Worm (Caenorhabditis elegans) whole organism, midembryonic: ENCODE measurements around the gene F14F8.8.

Experiments used
- T22C8.4 ChIP-seq: fragments of 200-800 bp; sonication (Bioruptor generic); IDR thresholded peaks from 2 replicates; pipeline ENCODE4 v1.3.6; 2022; ENCODE audit warnings: missing genetic modification characterization, missing compliant biosample characterization
- cog-1 ChIP-seq: sonication (generic microtip); optimal IDR thresholded peaks from 2 replicates; lab custom pipeline; 2016; ENCODE audit warnings: missing genetic modification characterization, missing compliant biosample characterization
- flt-1 ChIP-seq: fragments of 200-800 bp; sonication (Bioruptor generic); IDR thresholded peaks from 2 replicates; pipeline ENCODE4 v1.3.6; 2022; ENCODE audit warnings: missing genetic modification characterization, missing compliant biosample characterization
- klf-2 ChIP-seq: fragments of 200-800 bp; sonication (Bioruptor generic); conservative IDR thresholded peaks from 2 replicates; pipeline ENCODE4 v1.3.6; 2022; ENCODE audit warnings: missing genetic modification reagents, missing genetic modification characterization, missing compliant biosample characterization
- med-1 ChIP-seq: sonication (generic microtip); optimal IDR thresholded peaks from 2 replicates; lab custom pipeline; 2017; ENCODE audit warnings: missing genetic modification characterization, mild to moderate bottlenecking, missing compliant biosample characterization, antibody characterized with exemption, missing genetic modification reagents; ENCODE audit not compliant: insufficient read depth
- ref-1 ChIP-seq: fragments of 200-800 bp; sonication (Bioruptor generic); conservative IDR thresholded peaks from 2 replicates; pipeline ENCODE4 v1.3.6; 2022; ENCODE audit warnings: missing genetic modification reagents, missing genetic modification characterization, missing compliant biosample characterization
- tab-1 ChIP-seq: fragments of 200-800 bp; sonication (Bioruptor generic); IDR thresholded peaks from 2 replicates; pipeline ENCODE4 v1.3.6; 2022; ENCODE audit warnings: missing genetic modification characterization, missing compliant biosample characterization
- ztf-23 ChIP-seq: fragments of 200-800 bp; sonication (Bioruptor generic); IDR thresholded peaks from 2 replicates; pipeline ENCODE4 v1.3.6; 2022; ENCODE audit warnings: missing genetic modification reagents, missing genetic modification characterization, missing compliant biosample characterization
- ztf-29 ChIP-seq: fragments of 200-800 bp; sonication (Bioruptor generic); IDR thresholded peaks from 2 replicates; pipeline ENCODE4 v1.3.6; 2022; ENCODE audit warnings: missing genetic modification reagents, missing genetic modification characterization, missing compliant biosample characterization

F14F8.8 gene

ce11 chrV:16687227-16687626 is 15.1 kb upstream of the F14F8.8 start, which contains the start of gene srz-102:
Gene srz-102, plus strand, starts transcription at chrV:16687527.
- TF ChIP-seq tab-1 (GFP tag; lab: Robert Waterston, UW) (no peak), ref-1 (no peak)

ce11 chrV:16685725-16686124 is 13.6 kb upstream of the F14F8.8 start, which contains the start of gene srw-43:
Gene srw-43, plus strand, starts transcription at chrV:16686025.
- no peak for TF ChIP-seq flt-1 (GFP tag; lab: Robert Waterston, UW)
- TF ChIP-seq tab-1 (GFP tag; lab: Robert Waterston, UW): no peak
- no peak for TF ChIP-seq ztf-29 (GFP tag; lab: Robert Waterston, UW)
- no peak for TF ChIP-seq T22C8.4
- no peak for TF ChIP-seq cog-1
- TF ChIP-seq med-1 (GFP tag; lab: Kevin White, UChicago): no peak
- TF ChIP-seq ref-1: no peak
- no peak for TF ChIP-seq ztf-23
- no peak for TF ChIP-seq klf-2 (GFP tag; lab: Robert Waterston, UW)

- no peak for TF ChIP-seq med-1 (GFP tag; lab: Kevin White, UChicago)
- no peak for TF ChIP-seq T22C8.4
- no peak for TF ChIP-seq ztf-29 (GFP tag; lab: Robert Waterston, UW)
- TF ChIP-seq ref-1: no peak
- no peak for TF ChIP-seq cog-1
- no peak for TF ChIP-seq flt-1 (GFP tag; lab: Robert Waterston, UW)
- no peak for TF ChIP-seq ztf-23
- TF ChIP-seq klf-2 (GFP tag; lab: Robert Waterston, UW): no peak
- no peak for TF ChIP-seq tab-1 (GFP tag; lab: Robert Waterston, UW)
These were observed 11.3 kb upstream of the F14F8.8 start for ce11 chrV:16683359-16683758.

- no peak for TF ChIP-seq tab-1 (GFP tag; lab: Robert Waterston, UW)
- TF ChIP-seq ztf-23: no peak
- TF ChIP-seq flt-1 (GFP tag; lab: Robert Waterston, UW): no peak
- no peak for TF ChIP-seq med-1 (GFP tag; lab: Kevin White, UChicago)
- no peak for TF ChIP-seq cog-1
- TF ChIP-seq T22C8.4: no peak
- no peak for TF ChIP-seq ztf-29 (GFP tag; lab: Robert Waterston, UW)
- no peak for TF ChIP-seq ref-1
- TF ChIP-seq klf-2 (GFP tag; lab: Robert Waterston, UW): no peak
These were observed 10.8 kb upstream of the F14F8.8 start, which contains the start of gene srw-36 for ce11 chrV:16682886-16683285. Gene srw-36, plus strand, starts transcription at chrV:16683186.

- TF ChIP-seq flt-1 (GFP tag; lab: Robert Waterston, UW) (no peak), ztf-29 (GFP tag; lab: Robert Waterston, UW) (no peak), med-1 (GFP tag; lab: Kevin White, UChicago) (no peak), T22C8.4 (no peak), ref-1 (no peak), cog-1 (no peak), ztf-23 (no peak), klf-2 (GFP tag; lab: Robert Waterston, UW) (no peak), tab-1 (GFP tag; lab: Robert Waterston, UW) (no peak)
These were observed 7.9 kb upstream of the F14F8.8 start, which contains the start of gene srw-44 for ce11 chrV:16679981-16680380. Gene srw-44, plus strand, starts transcription at chrV:16680281.

ce11 chrV:16679237-16679636 is 7.1 kb upstream of the F14F8.8 start, which contains the start of gene srz-103:
Gene srz-103, minus strand, starts transcription at chrV:16679337.
- TF ChIP-seq klf-2 (GFP tag; lab: Robert Waterston, UW): no peak
- TF ChIP-seq flt-1 (GFP tag; lab: Robert Waterston, UW): no peak
- TF ChIP-seq cog-1: no peak
- TF ChIP-seq tab-1 (GFP tag; lab: Robert Waterston, UW): no peak
- TF ChIP-seq ztf-23: no peak
- TF ChIP-seq T22C8.4: no peak
- no peak for TF ChIP-seq ztf-29 (GFP tag; lab: Robert Waterston, UW)
- TF ChIP-seq med-1 (GFP tag; lab: Kevin White, UChicago): no peak
- no peak for TF ChIP-seq ref-1

ce11 chrV:16675553-16675952 is 3.5 kb upstream of the F14F8.8 start, which contains the start of gene srz-1:
Gene srz-1, plus strand, starts transcription at chrV:16675853.
- no peak for TF ChIP-seq ref-1
- TF ChIP-seq ztf-29 (GFP tag; lab: Robert Waterston, UW): no peak
- no peak for TF ChIP-seq klf-2 (GFP tag; lab: Robert Waterston, UW)
- no peak for TF ChIP-seq tab-1 (GFP tag; lab: Robert Waterston, UW)
- TF ChIP-seq ztf-23: no peak

ce11 chrV:16674399-16674798 is 2.3 kb upstream of the F14F8.8 start:
- no peak for TF ChIP-seq klf-2 (GFP tag; lab: Robert Waterston, UW)
- TF ChIP-seq tab-1 (GFP tag; lab: Robert Waterston, UW): no peak
- TF ChIP-seq ztf-29 (GFP tag; lab: Robert Waterston, UW): no peak
- TF ChIP-seq T22C8.4: no peak
- TF ChIP-seq ztf-23: no peak
- TF ChIP-seq flt-1 (GFP tag; lab: Robert Waterston, UW): no peak

- TF ChIP-seq ref-1 (no peak), tab-1 (GFP tag; lab: Robert Waterston, UW) (no peak), T22C8.4 (no peak), med-1 (GFP tag; lab: Kevin White, UChicago) (no peak), klf-2 (GFP tag; lab: Robert Waterston, UW) (no peak), ztf-23 (no peak), flt-1 (GFP tag; lab: Robert Waterston, UW) (no peak), cog-1 (no peak), ztf-29 (GFP tag; lab: Robert Waterston, UW) (no peak)
These were observed 908 bp downstream of the F14F8.8 start, which contains the start of gene str-61 for ce11 chrV:16671190-16671589. Gene str-61, minus strand, starts transcription at chrV:16671290.

- no peak for TF ChIP-seq ztf-23
- TF ChIP-seq flt-1 (GFP tag; lab: Robert Waterston, UW): no peak
- no peak for TF ChIP-seq cog-1
- no peak for TF ChIP-seq T22C8.4
- no peak for TF ChIP-seq ztf-29 (GFP tag; lab: Robert Waterston, UW)
- TF ChIP-seq ref-1: no peak
- no peak for TF ChIP-seq klf-2 (GFP tag; lab: Robert Waterston, UW)
- TF ChIP-seq med-1 (GFP tag; lab: Kevin White, UChicago): no peak
These were observed 3.6 kb downstream of the F14F8.8 start, which contains the start of gene F14F8.9 for ce11 chrV:16668473-16668872. Gene F14F8.9, minus strand, starts transcription at chrV:16668573.
